Worm (Caenorhabditis elegans): Measurements from ENCODE around the gene F49C12.12.

DNA sequence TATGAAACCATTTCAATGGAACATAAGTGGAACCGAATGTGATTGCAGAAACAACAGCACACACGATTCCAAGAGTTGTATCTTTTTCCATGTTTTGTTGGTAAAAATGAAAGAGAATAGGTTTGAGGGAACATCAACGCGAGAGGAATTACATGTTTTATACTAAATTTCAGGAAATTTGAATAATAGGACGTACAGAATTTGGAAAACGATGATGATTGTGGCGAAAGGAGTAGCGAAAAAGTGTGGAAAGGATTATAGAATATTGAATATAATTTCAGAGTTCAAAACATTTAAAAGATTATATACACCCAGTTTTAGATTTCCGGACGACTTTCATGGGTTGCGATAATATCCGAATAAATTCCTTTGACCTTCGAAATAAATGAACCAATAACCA is 11.9 kb downstream of the F49C12.12 start, which contains the start of gene F49C12.6:
- TF ChIP-seq egrh-3 (GFP tag; IDR thresholded peaks at IDR 0.05) (no peak), efl-1 (GFP tag; optimal IDR thresholded peaks at IDR 0.05) (no peak), unc-62 (GFP tag; optimal IDR thresholded peaks at IDR 0.05) (no peak), ama-1 (optimal IDR thresholded peaks at IDR 0.05) (no peak), ama-1 (GFP tag; optimal IDR thresholded peaks at IDR 0.05) (no peak), chd-7 (tag; optimal IDR thresholded peaks at IDR 0.05) (no peak), ztf-3 (GFP tag; optimal IDR thresholded peaks at IDR 0.05) (no peak), hlh-26 (GFP tag; conservative IDR thresholded peaks at IDR 0.05) (no peak), fkh-3 (tag; optimal IDR thresholded peaks at IDR 0.05) (no peak), unc-130 (GFP tag; optimal IDR thresholded peaks at IDR 0.05) (no peak), akir-1 (GFP tag; optimal IDR thresholded peaks at IDR 0.05) (no peak)
